Fruit fly (Drosophila melanogaster): ENCODE data around the gene Pos.

- TF ChIP-seq gcm (GFP tag; optimal IDR thresholded peaks at IDR 0.05) = no peak
- no peak for TF ChIP-seq tna (GFP tag; IDR thresholded peaks at IDR 0.05; ENCODE audit: partially characterized antibody)
These were observed 9.0 kb upstream of the Pos start for dm6 chr3R:32029134-32029533.
